Fruit fly (Drosophila melanogaster) whole organism, wandering third instar larva: ENCODE measurements around the gene CG31751.
A peak's percentile ranks its signal among the peaks of the same experiment; 100 is the strongest.

Source experiments
- Abd-B ChIP-seq: fragments of >200 bp; optimal IDR thresholded peaks from 2 replicates; lab custom pipeline; 2017; ENCODE audit warnings: missing biosample characterization, missing genetic modification characterization
- CG32264 ChIP-seq: fragments of 200-800 bp; sonication (Bioruptor generic); optimal IDR thresholded peaks from 2 replicates; lab custom pipeline; 2016; ENCODE audit warnings: missing biosample characterization, missing genetic modification characterization
- CG9705 ChIP-seq: fragments of 200-800 bp; sonication (Bioruptor generic); optimal IDR thresholded peaks from 2 replicates; lab custom pipeline; 2018; ENCODE audit warnings: missing biosample characterization, mild to moderate bottlenecking, missing genetic modification characterization
- CrebA ChIP-seq: fragments of 200-800 bp; sonication (Bioruptor generic); optimal IDR thresholded peaks from 2 replicates; lab custom pipeline; 2016; ENCODE audit warnings: missing biosample characterization, mild to moderate bottlenecking, missing genetic modification characterization, borderline replicate concordance
- Dfd ChIP-seq: fragments of >200 bp; optimal IDR thresholded peaks from 2 replicates; lab custom pipeline; 2017; ENCODE audit warnings: missing biosample characterization, missing genetic modification characterization
- Dif ChIP-seq: fragments of 200-275, 200-300 bp; sonication (Bioruptor generic); optimal IDR thresholded peaks from 2 replicates; lab custom pipeline; 2018; ENCODE audit warnings: missing biosample characterization, missing genetic modification characterization; ENCODE audit not compliant: partially characterized antibody
- GATAd ChIP-seq: sonication (Bioruptor generic); optimal IDR thresholded peaks from 2 replicates; lab custom pipeline; 2016; ENCODE audit warnings: missing biosample characterization, missing genetic modification characterization
- HLH106 ChIP-seq: fragments of 200-800 bp; optimal IDR thresholded peaks from 3 replicates; lab custom pipeline; 2019; ENCODE audit warnings: missing biosample characterization, mild to moderate bottlenecking, missing genetic modification characterization, moderate library complexity
- Hnf4 ChIP-seq: fragments of 200-800 bp; sonication (Bioruptor generic); optimal IDR thresholded peaks from 2 replicates; lab custom pipeline; 2016; ENCODE audit warnings: missing biosample characterization, mild to moderate bottlenecking, missing genetic modification characterization
- Hr78 ChIP-seq: fragments of >200 bp; optimal IDR thresholded peaks from 2 replicates; lab custom pipeline; 2017; ENCODE audit warnings: missing biosample characterization, missing genetic modification characterization
- Hr83 ChIP-seq: fragments of 200-300 bp; sonication (Bioruptor generic); optimal IDR thresholded peaks from 2 replicates; lab custom pipeline; 2016; ENCODE audit warnings: missing biosample characterization, mild to moderate bottlenecking, missing genetic modification characterization, moderate library complexity; ENCODE audit not compliant: poor library complexity, severe bottlenecking
- Jra ChIP-seq: sonication (Bioruptor generic); optimal IDR thresholded peaks from 2 replicates; lab custom pipeline; 2016; ENCODE audit warnings: missing biosample characterization, missing genetic modification characterization
- Mio ChIP-seq: sonication (Bioruptor generic); optimal IDR thresholded peaks from 2 replicates; lab custom pipeline; 2016; ENCODE audit warnings: missing biosample characterization, missing genetic modification characterization
- Myc ChIP-seq: fragments of >200 bp; optimal IDR thresholded peaks from 2 replicates; lab custom pipeline; 2017
- N ChIP-seq: fragments of >200 bp; optimal IDR thresholded peaks from 2 replicates; lab custom pipeline; 2018; ENCODE audit warnings: missing biosample characterization, missing external identifiers, missing genetic modification characterization
- OdsH ChIP-seq: fragments of 200-800 bp; sonication (Bioruptor generic); optimal IDR thresholded peaks from 2 replicates; lab custom pipeline; 2016; ENCODE audit warnings: missing biosample characterization, mild to moderate bottlenecking, missing genetic modification characterization
- Rel ChIP-seq, 2 experiments: fragments of 200-800 bp; sonication (Bioruptor generic) in 1 of 2; optimal IDR thresholded peaks; 2 replicates in 1 of 2; 3 replicates in 1 of 2; lab custom pipeline; 2016 to 2019; ENCODE audit warnings: mild to moderate bottlenecking in 2 of 2, missing biosample characterization in 2 of 2, missing genetic modification characterization in 2 of 2, moderate library complexity in 1 of 2
- Sp1 ChIP-seq: fragments of 200-800 bp; sonication (Bioruptor generic); optimal IDR thresholded peaks from 3 replicates; lab custom pipeline; 2019; ENCODE audit warnings: missing biosample characterization, mild to moderate bottlenecking, missing genetic modification characterization, moderate library complexity
- Vsx2 ChIP-seq: fragments of 200-300, 225-300 bp; sonication (Bioruptor generic); optimal IDR thresholded peaks from 2 replicates; lab custom pipeline; 2018; ENCODE audit warnings: missing biosample characterization, missing genetic modification characterization; ENCODE audit not compliant: partially characterized antibody
- br ChIP-seq: fragments of 200-800 bp; sonication (Bioruptor generic); optimal IDR thresholded peaks from 2 replicates; lab custom pipeline; 2016; ENCODE audit warnings: missing biosample characterization, missing genetic modification characterization
- brk ChIP-seq: fragments of 200-800 bp; sonication (Bioruptor generic); optimal IDR thresholded peaks from 2 replicates; lab custom pipeline; 2016; ENCODE audit warnings: missing biosample characterization, mild to moderate bottlenecking, missing genetic modification characterization
- dl ChIP-seq, 2 experiments: fragments of 175-275, 200-275 bp in 1 of 2; fragments of 200-275 bp in 1 of 2; sonication (Bioruptor generic); optimal IDR thresholded peaks; lab custom pipeline; 2018; ENCODE audit warnings: mild to moderate bottlenecking in 2 of 2, missing biosample characterization in 2 of 2, missing genetic modification characterization in 2 of 2, moderate library complexity in 2 of 2; ENCODE audit not compliant: partially characterized antibody in 2 of 2, insufficient read depth in 1 of 2
- dmrt93B ChIP-seq: fragments of 200-800 bp; sonication (Bioruptor generic); optimal IDR thresholded peaks from 2 replicates; lab custom pipeline; 2018; ENCODE audit warnings: missing biosample characterization, mild to moderate bottlenecking, missing genetic modification characterization
- dsf ChIP-seq: sonication (Bioruptor generic); optimal IDR thresholded peaks from 2 replicates; lab custom pipeline; 2016; ENCODE audit warnings: missing biosample characterization, missing genetic modification characterization, borderline replicate concordance
- ey ChIP-seq: fragments of 200-800 bp; sonication (Bioruptor generic); optimal IDR thresholded peaks from 2 replicates; lab custom pipeline; 2016; ENCODE audit warnings: missing biosample characterization, missing genetic modification characterization
- foxo ChIP-seq, 2 experiments: fragments of 200-800 bp; sonication (Bioruptor generic); optimal IDR thresholded peaks; 2 replicates in 1 of 2; 3 replicates in 1 of 2; lab custom pipeline; 2016 to 2017; ENCODE audit warnings: missing biosample characterization in 2 of 2, missing genetic modification characterization in 2 of 2
- fru ChIP-seq: fragments of 200-800 bp; sonication (Bioruptor generic); optimal IDR thresholded peaks from 3 replicates; lab custom pipeline; 2016; ENCODE audit warnings: missing biosample characterization, mild to moderate bottlenecking, missing genetic modification characterization
- h ChIP-seq: fragments of 200-800 bp; sonication (Bioruptor generic); optimal IDR thresholded peaks from 3 replicates; lab custom pipeline; 2016; ENCODE audit warnings: missing biosample characterization, mild to moderate bottlenecking, missing genetic modification characterization
- jim ChIP-seq: fragments of 175-275, 200-325 bp; sonication (Bioruptor generic); optimal IDR thresholded peaks from 2 replicates; lab custom pipeline; 2016; ENCODE audit warnings: missing biosample characterization, mild to moderate bottlenecking, missing genetic modification characterization
- lola ChIP-seq: fragments of >200 bp; optimal IDR thresholded peaks from 2 replicates; lab custom pipeline; 2017; ENCODE audit warnings: missing biosample characterization, missing genetic modification characterization
- pan ChIP-seq: fragments of >200 bp; optimal IDR thresholded peaks from 2 replicates; lab custom pipeline; 2017
- psq ChIP-seq: fragments of 200-800 bp; sonication (Bioruptor generic); optimal IDR thresholded peaks from 3 replicates; lab custom pipeline; 2017; ENCODE audit warnings: missing biosample characterization, mild to moderate bottlenecking, missing genetic modification characterization, moderate library complexity
- rgr ChIP-seq: fragments of 200-800 bp; sonication (Bioruptor generic); optimal IDR thresholded peaks from 3 replicates; lab custom pipeline; 2016; ENCODE audit warnings: missing biosample characterization, mild to moderate bottlenecking, missing genetic modification characterization
- sage ChIP-seq: fragments of 200-800 bp; sonication (Bioruptor generic); optimal IDR thresholded peaks from 2 replicates; lab custom pipeline; 2016; ENCODE audit warnings: missing biosample characterization, mild to moderate bottlenecking, missing genetic modification characterization
- sv ChIP-seq: fragments of 200-800 bp; sonication (Bioruptor generic); optimal IDR thresholded peaks from 3 replicates; lab custom pipeline; 2016; ENCODE audit warnings: missing biosample characterization, missing genetic modification characterization
- tai ChIP-seq: sonication (Bioruptor generic); optimal IDR thresholded peaks from 2 replicates; lab custom pipeline; 2016; ENCODE audit warnings: missing biosample characterization, missing genetic modification characterization
- usp ChIP-seq: fragments of >200 bp; optimal IDR thresholded peaks from 2 replicates; lab custom pipeline; 2017; ENCODE audit warnings: missing biosample characterization, missing genetic modification characterization
- woc ChIP-seq: sonication (Bioruptor generic); optimal IDR thresholded peaks from 2 replicates; lab custom pipeline; 2016; ENCODE audit warnings: missing biosample characterization, mild to moderate bottlenecking, missing genetic modification characterization

CG31751 gene

DNA sequence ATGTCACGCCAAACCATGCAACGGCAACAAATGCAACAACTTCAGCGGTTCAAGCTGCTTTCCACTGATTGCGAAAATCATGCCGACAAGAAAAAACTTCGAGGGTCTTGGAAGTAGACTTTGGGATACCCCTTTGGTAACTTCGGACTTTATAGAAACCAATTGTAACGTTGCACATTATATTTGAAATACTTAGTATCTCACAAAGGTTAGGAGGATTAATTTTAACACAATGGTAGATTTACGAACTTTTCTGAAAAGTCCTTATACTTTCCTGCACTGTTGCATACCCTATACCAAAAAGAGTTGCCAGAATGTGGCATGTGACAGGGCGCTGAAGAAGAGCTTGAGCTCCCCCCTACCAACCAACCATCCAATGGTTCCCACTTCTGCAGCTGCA lies 31.6 kb upstream of the CG31751 start:
- TF ChIP-seq Mio: no peak
- no peak for TF ChIP-seq dl (GFP tag; optimal IDR thresholded peaks at IDR 0.05; lab: Kevin White, UChicago; ENCODE audit: insufficient read depth in 1 of 2, partially characterized antibody in 2 of 2)
- TF ChIP-seq Myc: no peak
- peak; percentile 21 for TF ChIP-seq Hnf4 (GFP tag; lab: Kevin White, UChicago)
- no peak for TF ChIP-seq Jra (GFP tag; lab: Kevin White, UChicago)
- TF ChIP-seq OdsH (GFP tag; lab: Kevin White, UChicago): peak; percentile 28
- TF ChIP-seq Abd-B (GFP tag; lab: Kevin White, UChicago): no peak
- no peak for TF ChIP-seq Hr78
- TF ChIP-seq Dif (GFP tag; lab: Kevin White, UChicago): no peak
- TF ChIP-seq sage: no peak
- no peak for TF ChIP-seq Hr83 (GFP tag; lab: Kevin White, UChicago)
- TF ChIP-seq Rel (GFP tag; optimal IDR thresholded peaks at IDR 0.05; lab: Kevin White, UChicago): no peak
- TF ChIP-seq Rel (tag; optimal IDR thresholded peaks at IDR 0.05; lab: Kevin White, UChicago): no peak
- peak; percentile 31 for TF ChIP-seq Sp1
- peak; percentile 54 for TF ChIP-seq h (GFP tag; lab: Kevin White, UChicago)
- TF ChIP-seq tai (GFP tag; lab: Kevin White, UChicago): no peak
- TF ChIP-seq Vsx2 (GFP tag; lab: Kevin White, UChicago): no peak
- peak; percentile 30 for TF ChIP-seq rgr
- no peak for TF ChIP-seq lola (GFP tag; lab: Kevin White, UChicago)
- TF ChIP-seq woc (GFP tag; lab: Kevin White, UChicago): peak; percentile 50
- TF ChIP-seq ey (GFP tag; lab: Kevin White, UChicago): peak; percentile 54
- TF ChIP-seq CG32264 (GFP tag; lab: Kevin White, UChicago): no peak
- no peak for TF ChIP-seq sv (GFP tag; lab: Kevin White, UChicago)
- TF ChIP-seq N (GFP tag; lab: Kevin White, UChicago): no peak
- TF ChIP-seq psq (GFP tag; lab: Kevin White, UChicago): peak; percentile 9
- peak in 1 of 2 experiments; percentile 59 for TF ChIP-seq foxo (GFP tag; optimal IDR thresholded peaks at IDR 0.05; lab: Kevin White, UChicago)
- TF ChIP-seq Dfd (GFP tag; lab: Kevin White, UChicago): no peak
- TF ChIP-seq CG9705 (GFP tag; lab: Kevin White, UChicago): no peak
- peak; percentile 17 for TF ChIP-seq dmrt93B (GFP tag; lab: Kevin White, UChicago)
- no peak for TF ChIP-seq pan (lab: Kevin White, UChicago)
- TF ChIP-seq CrebA (GFP tag; lab: Kevin White, UChicago): no peak
- TF ChIP-seq fru (GFP tag; lab: Kevin White, UChicago): peak; percentile 66
- TF ChIP-seq jim: no peak
- no peak for TF ChIP-seq GATAd (GFP tag; lab: Kevin White, UChicago)
- TF ChIP-seq dsf (GFP tag; lab: Kevin White, UChicago): no peak
- TF ChIP-seq HLH106: peak; percentile 52
- TF ChIP-seq usp: no peak
- TF ChIP-seq brk (GFP tag; lab: Kevin White, UChicago): no peak
- TF ChIP-seq br (GFP tag; lab: Kevin White, UChicago): peak; percentile 56
- TF ChIP-seq, all 38 proteins: peak for 13

DNA sequence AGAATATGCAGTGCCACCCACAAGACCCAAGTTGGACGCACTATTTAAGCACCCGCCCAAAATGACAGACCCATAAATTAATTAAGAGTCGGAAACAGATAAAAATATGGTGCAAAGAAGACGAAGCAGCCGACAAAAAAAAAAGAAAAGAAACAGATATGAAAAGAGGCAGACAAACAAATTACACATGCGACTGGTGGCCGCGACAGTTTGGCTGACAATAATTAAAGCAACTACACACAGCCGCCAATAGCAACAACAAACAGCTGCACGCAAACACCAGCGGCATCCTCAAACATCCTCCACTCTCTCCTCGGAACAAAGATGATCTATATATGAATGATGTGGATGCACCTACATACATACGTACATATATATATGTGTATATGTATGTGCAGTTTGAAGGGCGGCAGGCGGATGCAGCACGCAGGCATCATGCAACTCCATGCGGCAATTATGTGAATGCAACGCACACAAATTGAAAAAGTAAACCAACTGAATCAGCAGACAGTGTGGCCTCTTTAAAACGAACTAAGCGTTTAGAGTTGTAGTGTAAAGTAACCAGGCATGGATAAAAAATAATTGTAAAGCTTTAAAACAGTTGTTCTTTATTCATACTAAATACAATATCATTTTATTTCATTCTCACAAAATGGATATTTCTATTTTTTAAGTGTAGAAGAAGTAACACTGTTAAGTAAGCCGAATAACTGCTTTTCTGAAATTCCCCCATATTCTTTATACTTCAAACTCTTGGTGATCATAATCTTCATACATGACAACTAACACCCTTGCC lies 29.0 kb upstream of the CG31751 start:
- TF ChIP-seq Abd-B (GFP tag; lab: Kevin White, UChicago) (no peak), Vsx2 (GFP tag; lab: Kevin White, UChicago) (no peak), sage (no peak), Sp1 (peak; percentile 40), CG32264 (GFP tag; lab: Kevin White, UChicago) (no peak), ey (GFP tag; lab: Kevin White, UChicago) (peak; percentile 20), Mio (no peak), CG9705 (GFP tag; lab: Kevin White, UChicago) (no peak), Dif (GFP tag; lab: Kevin White, UChicago) (no peak), woc (GFP tag; lab: Kevin White, UChicago) (peak; percentile 10), dmrt93B (GFP tag; lab: Kevin White, UChicago) (no peak), Hr78 (no peak), Jra (GFP tag; lab: Kevin White, UChicago) (no peak), foxo (GFP tag; optimal IDR thresholded peaks at IDR 0.05; lab: Kevin White, UChicago) (peak in 1 of 2 experiments; percentile 59), dl (GFP tag; optimal IDR thresholded peaks at IDR 0.05; lab: Kevin White, UChicago; ENCODE audit: insufficient read depth in 1 of 2, partially characterized antibody in 2 of 2) (no peak), jim (no peak), br (GFP tag; lab: Kevin White, UChicago) (peak; percentile 22), sv (GFP tag; lab: Kevin White, UChicago) (no peak), N (GFP tag; lab: Kevin White, UChicago) (no peak), usp (no peak), OdsH (GFP tag; lab: Kevin White, UChicago) (peak; percentile 47), HLH106 (no peak), lola (GFP tag; lab: Kevin White, UChicago) (no peak), pan (lab: Kevin White, UChicago) (no peak), Hnf4 (GFP tag; lab: Kevin White, UChicago) (peak; percentile 44), dsf (GFP tag; lab: Kevin White, UChicago) (no peak), fru (GFP tag; lab: Kevin White, UChicago) (peak; percentile 62), Rel (GFP tag; optimal IDR thresholded peaks at IDR 0.05; lab: Kevin White, UChicago) (no peak), Rel (tag; optimal IDR thresholded peaks at IDR 0.05; lab: Kevin White, UChicago) (no peak), brk (GFP tag; lab: Kevin White, UChicago) (no peak), GATAd (GFP tag; lab: Kevin White, UChicago) (no peak), psq (GFP tag; lab: Kevin White, UChicago) (peak; percentile 58), Myc (no peak), h (GFP tag; lab: Kevin White, UChicago) (peak; percentile 44), rgr (peak; percentile 20), Hr83 (GFP tag; lab: Kevin White, UChicago) (no peak), CrebA (GFP tag; lab: Kevin White, UChicago) (no peak)
